Fruit fly (Drosophila melanogaster): Measurements from ENCODE around the gene Cp15.

Gene Cp15

dm6 chr3L:8749676-8750654 is 21.7 kb downstream of the Cp15 start, which contains the start of gene CG13306:
Gene CG13306 (minus strand): TSS chr3L:8749726.
- TF ChIP-seq hkb (optimal IDR thresholded peaks at IDR 0.05) = no peak
- peak; percentile 39; the same call in 1 of the 2 replicates for TF ChIP-seq hkb (GFP tag; IDR thresholded peaks at IDR 0.05)
- no peak for TF ChIP-seq sr (GFP tag; IDR thresholded peaks at IDR 0.05)
- TF ChIP-seq Gug (GFP tag; IDR thresholded peaks at IDR 0.05) = 0 out of 4 replicates have a peak, but pooled peaks have one; percentile 15
- TF ChIP-seq tll (GFP tag; optimal IDR thresholded peaks at IDR 0.05) = no peak
- TF ChIP-seq Abd-B (GFP tag; optimal IDR thresholded peaks at IDR 0.05) = no peak
- TF ChIP-seq mld (GFP tag; IDR thresholded peaks at IDR 0.05; ENCODE audit: partially characterized antibody) = no peak
- TF ChIP-seq Atf6 (GFP tag; IDR thresholded peaks at IDR 0.05) = no peak; the same call in 1 of the 2 replicates
- no peak for TF ChIP-seq Camta (GFP tag; optimal IDR thresholded peaks at IDR 0.05)
- peak; percentile 34; the same call in 1 of the 2 replicates for TF ChIP-seq Rx (GFP tag; IDR thresholded peaks at IDR 0.05)
- no peak for TF ChIP-seq CG32772 (GFP tag; IDR thresholded peaks at IDR 0.05)
- TF ChIP-seq zfh2 (GFP tag; optimal IDR thresholded peaks at IDR 0.05) = no peak
- TF ChIP-seq al (GFP tag; IDR thresholded peaks at IDR 0.05) = no peak
- TF ChIP-seq caup (GFP tag; optimal IDR thresholded peaks at IDR 0.05; ENCODE audit: severe bottlenecking) = no peak
- no peak for TF ChIP-seq CG34224 (GFP tag; IDR thresholded peaks at IDR 0.05; ENCODE audit: partially characterized antibody)
- TF ChIP-seq dysf (GFP tag; IDR thresholded peaks at IDR 0.05) = peak; percentile 40; the same call in 1 of the 3 replicates
- TF ChIP-seq nau (GFP tag; optimal IDR thresholded peaks at IDR 0.05) = no peak
- no peak for TF ChIP-seq Lim3 (GFP tag; IDR thresholded peaks at IDR 0.05)
- no peak for TF ChIP-seq bsh (GFP tag; optimal IDR thresholded peaks at IDR 0.05)
- TF ChIP-seq crol (GFP tag; IDR thresholded peaks at IDR 0.05) = no peak
- no peak for TF ChIP-seq Dp (GFP tag; optimal IDR thresholded peaks at IDR 0.05)
- peak; percentile 24 for TF ChIP-seq kah (GFP tag; optimal IDR thresholded peaks at IDR 0.05)
- TF ChIP-seq CG10321 (GFP tag; IDR thresholded peaks at IDR 0.05) = no peak
- no peak for TF ChIP-seq ash1 (GFP tag; optimal IDR thresholded peaks at IDR 0.05)
- no peak for TF ChIP-seq fd102C (GFP tag; optimal IDR thresholded peaks at IDR 0.05)
- TF ChIP-seq pnt (GFP tag; optimal IDR thresholded peaks at IDR 0.05) = no peak
- no peak for TF ChIP-seq dan (GFP tag; IDR thresholded peaks at IDR 0.05)
- TF ChIP-seq CG4424 (GFP tag; optimal IDR thresholded peaks at IDR 0.05) = no peak
- no peak for TF ChIP-seq HLH4C (GFP tag; IDR thresholded peaks at IDR 0.05; ENCODE audit: partially characterized antibody)
- peak; percentile 1 for TF ChIP-seq CG11504 (tag; optimal IDR thresholded peaks at IDR 0.05)
- TF ChIP-seq Lhr (GFP tag; optimal IDR thresholded peaks at IDR 0.05) = no peak
- 0 out of 3 replicates have a peak, but pooled peaks have one; percentile 33 for TF ChIP-seq ken (GFP tag; IDR thresholded peaks at IDR 0.05)
- TF ChIP-seq CG11093 (GFP tag; IDR thresholded peaks at IDR 0.05) = no peak
- no peak for TF ChIP-seq pita (GFP tag; optimal IDR thresholded peaks at IDR 0.05)
- no peak for TF ChIP-seq CG1529 (GFP tag; optimal IDR thresholded peaks at IDR 0.05)
- no peak for TF ChIP-seq cad (GFP tag; optimal IDR thresholded peaks at IDR 0.05)
- no peak for TF ChIP-seq CG14667 (GFP tag; IDR thresholded peaks at IDR 0.05)
- TF ChIP-seq psq (GFP tag; optimal IDR thresholded peaks at IDR 0.05) = no peak
- TF ChIP-seq CG7987 (GFP tag; optimal IDR thresholded peaks at IDR 0.05) = no peak
- TF ChIP-seq Sin3A (optimal IDR thresholded peaks at IDR 0.05) = no peak
- no peak for TF ChIP-seq onecut (GFP tag; IDR thresholded peaks at IDR 0.05)
- no peak for TF ChIP-seq Tbp (GFP tag; optimal IDR thresholded peaks at IDR 0.05)
- no peak for TF ChIP-seq gem (tag; optimal IDR thresholded peaks at IDR 0.05)
- no peak; the same call in 1 of the 2 replicates for TF ChIP-seq E2f2 (GFP tag; IDR thresholded peaks at IDR 0.05)
- TF ChIP-seq Neu2 (GFP tag; optimal IDR thresholded peaks at IDR 0.05; ENCODE audit: borderline replicate concordance) = no peak
- TF ChIP-seq D (optimal IDR thresholded peaks at IDR 0.05) = no peak
- no peak for TF ChIP-seq D (GFP tag; optimal IDR thresholded peaks at IDR 0.05)
- TF ChIP-seq CG12391 (tag; optimal IDR thresholded peaks at IDR 0.05) = no peak
- no peak for TF ChIP-seq Sry-β (GFP tag; optimal IDR thresholded peaks at IDR 0.05)

Measured in whole organism, embryonic.